Worm (Caenorhabditis elegans): ENCODE measurements around the gene T22E5.6.

T22E5.6 gene

DNA sequence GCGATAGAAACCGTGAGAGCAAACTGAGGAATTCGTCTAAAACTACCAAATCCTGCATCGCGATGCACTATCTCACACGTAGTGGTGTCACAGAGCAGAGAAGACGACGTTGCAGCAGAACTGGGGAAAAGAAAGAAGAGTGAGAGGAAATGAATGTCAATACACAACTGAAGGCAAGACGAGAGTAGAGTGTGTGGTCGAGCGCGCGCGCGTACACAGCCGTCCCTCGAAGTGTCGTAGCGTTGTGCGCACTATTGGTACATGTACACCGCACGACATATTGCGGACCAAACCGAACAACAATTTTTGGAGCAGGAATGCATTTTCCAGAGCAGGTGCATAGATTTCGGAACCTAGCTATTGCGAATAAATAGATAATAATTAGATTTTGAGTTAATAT, 37.8 kb downstream of the T22E5.6 start (continued):
- TF ChIP-seq ztf-4 (tag; optimal IDR thresholded peaks at IDR 0.05) = no peak

DNA sequence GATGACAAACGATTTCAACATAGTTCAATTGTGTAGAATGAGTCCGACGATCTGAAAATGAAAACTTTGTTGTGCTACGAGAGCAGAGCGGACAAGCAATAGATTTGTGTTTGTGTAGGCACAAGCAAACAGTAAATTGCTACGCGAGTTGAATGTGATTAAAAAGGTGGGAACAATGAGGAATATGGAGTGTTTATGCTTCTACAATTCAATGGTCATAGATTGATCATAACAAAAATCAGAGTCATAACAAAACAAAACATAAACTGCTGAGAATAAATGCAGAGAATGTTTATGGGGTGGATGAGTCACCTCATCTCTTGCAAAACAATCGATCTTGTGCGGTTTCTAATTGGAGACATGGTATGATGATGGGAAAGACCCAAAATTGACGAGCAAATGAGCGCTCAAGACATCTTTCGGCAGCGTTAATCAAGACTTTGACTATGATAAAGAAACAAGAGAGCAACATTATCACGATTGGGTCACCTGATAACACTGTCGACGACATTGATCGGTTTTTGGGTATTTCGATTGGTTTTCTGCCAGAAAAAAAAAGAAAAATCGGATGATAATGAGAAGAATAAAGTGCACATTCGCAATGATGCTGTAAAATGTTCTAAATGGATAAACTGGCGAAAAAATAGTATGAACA, 38.4 kb downstream of the T22E5.6 start, which contains the start of gene lmp-1:
TSS of gene lmp-1 (minus strand) at position 51 of the 655 bp plus-strand sequence.
- TF ChIP-seq rnt-1 (tag; optimal IDR thresholded peaks at IDR 0.05) (no peak), elt-2 (tag; optimal IDR thresholded peaks at IDR 0.05) (peak; percentile 34), fkh-8 (tag; optimal IDR thresholded peaks at IDR 0.05) (no peak), efl-1 (optimal IDR thresholded peaks at IDR 0.05) (no peak), efl-1 (GFP tag; optimal IDR thresholded peaks at IDR 0.05 in 1 of 2) (peak in 1 of 2 experiments; percentile 65), egl-13 (tag; optimal IDR thresholded peaks at IDR 0.05) (no peak), pag-3 (tag; optimal IDR thresholded peaks at IDR 0.05; ENCODE audit: borderline replicate concordance, insufficient read depth) (no peak), nhr-77 (tag; optimal IDR thresholded peaks at IDR 0.05) (no peak)

DNA sequence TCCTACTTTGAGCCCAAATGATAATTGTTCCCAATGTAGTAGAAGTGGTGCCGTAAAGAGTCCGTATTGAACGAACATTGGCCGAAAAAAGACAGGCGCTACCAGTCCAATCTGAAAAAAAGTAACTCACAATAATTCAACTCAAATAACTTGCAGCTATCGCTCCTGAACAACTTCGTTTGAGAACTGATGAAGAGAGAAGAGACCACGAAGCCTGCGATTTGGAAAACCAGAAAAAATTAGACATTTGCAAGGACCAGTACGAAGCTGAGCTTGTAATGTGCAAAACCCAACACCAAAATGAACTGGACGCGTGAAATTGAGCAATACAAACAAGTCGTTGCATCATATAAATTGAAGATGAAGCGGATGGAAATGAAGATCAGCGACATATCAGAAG, 41.8 kb downstream of the T22E5.6 start, which contains the start of gene C03B1.1:
TSS of gene C03B1.1 (plus strand) at position 301 of the 400 bp plus-strand sequence.
- no peak for TF ChIP-seq efl-1 (optimal IDR thresholded peaks at IDR 0.05)
- TF ChIP-seq efl-1 (GFP tag; optimal IDR thresholded peaks at IDR 0.05 in 1 of 2) = peak in 1 of 2 experiments; percentile 42
- no peak for TF ChIP-seq ama-1 (optimal IDR thresholded peaks at IDR 0.05)

DNA sequence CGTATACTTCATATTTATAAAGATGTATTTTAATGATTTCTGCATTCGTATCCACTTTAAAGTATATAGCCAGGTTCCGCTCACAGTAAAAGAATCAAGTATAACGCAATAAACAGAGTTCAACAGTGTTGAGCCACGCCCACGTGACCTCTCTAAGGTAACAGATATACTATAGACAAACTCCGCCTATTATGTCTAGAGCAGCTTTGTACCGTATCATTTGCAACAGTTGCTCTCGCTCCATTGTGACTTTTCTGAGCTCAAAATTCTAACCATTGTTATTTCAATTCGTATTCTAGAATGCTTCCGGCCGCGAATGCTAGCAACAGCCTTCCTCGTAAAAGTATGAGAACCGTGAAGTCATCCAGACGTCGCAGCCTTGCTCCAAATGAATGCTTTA, 42.9 kb downstream of the T22E5.6 start, which contains the start of gene C03B1.17:
TSS of gene C03B1.17 (plus strand) at position 301 of the 400 bp plus-strand sequence.
- TF ChIP-seq unc-30 (tag; optimal IDR thresholded peaks at IDR 0.05) = no peak
- no peak for TF ChIP-seq aha-1 (tag; optimal IDR thresholded peaks at IDR 0.05)
- no peak for TF ChIP-seq egl-27 (tag; optimal IDR thresholded peaks at IDR 0.05)
- TF ChIP-seq ets-5 (GFP tag; IDR thresholded peaks at IDR 0.05) = no peak
- TF ChIP-seq mdl-1 (tag; optimal IDR thresholded peaks at IDR 0.05) = no peak
- no peak for TF ChIP-seq ztf-11 (tag; optimal IDR thresholded peaks at IDR 0.05)
- no peak for TF ChIP-seq pag-3 (tag; optimal IDR thresholded peaks at IDR 0.05; ENCODE audit: borderline replicate concordance, insufficient read depth)
- no peak for TF ChIP-seq alr-1 (tag; optimal IDR thresholded peaks at IDR 0.05; ENCODE audit: borderline replicate concordance)

DNA sequence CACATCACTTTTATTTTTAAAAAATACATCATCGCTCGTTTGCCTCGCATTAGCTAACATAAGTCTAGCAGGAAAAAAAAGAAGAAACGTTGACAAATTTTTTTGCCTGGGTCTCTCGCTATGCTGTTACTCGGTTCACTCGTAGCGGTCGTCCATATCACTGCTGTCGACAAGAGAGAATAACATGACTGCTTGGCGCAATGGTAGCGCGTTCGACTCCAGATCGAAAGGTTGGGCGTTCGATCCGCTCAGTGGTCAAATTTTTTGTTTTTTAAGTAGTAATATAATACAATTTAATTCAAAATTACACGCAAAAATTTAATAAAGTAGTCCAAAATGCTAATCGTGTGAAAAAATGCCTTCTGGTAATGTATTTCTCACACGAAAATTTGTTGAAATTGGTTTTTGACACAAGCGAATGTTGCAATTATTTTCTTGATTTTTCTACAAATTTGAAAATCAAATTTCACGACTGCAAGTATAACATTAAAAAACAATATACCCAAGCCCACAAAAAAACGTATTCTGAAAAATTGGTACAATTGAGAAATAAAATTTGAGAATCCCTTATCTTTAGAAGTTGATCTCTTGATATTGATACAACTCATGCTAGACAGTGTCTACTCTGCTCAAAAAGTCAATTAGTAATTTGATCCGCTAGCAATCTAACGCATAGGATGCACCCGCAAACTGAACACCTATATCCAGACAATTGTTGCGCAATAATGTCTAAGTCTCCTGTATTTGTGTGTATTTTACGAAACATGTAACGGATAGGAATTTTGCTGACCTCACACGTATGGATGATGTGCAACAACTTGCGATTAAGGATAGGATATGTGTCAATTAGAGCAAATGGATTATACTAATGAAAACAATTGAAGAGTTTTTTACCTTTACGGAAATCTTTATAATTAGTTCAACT, 44.8 kb downstream of the T22E5.6 start:
- TF ChIP-seq mdl-1 (tag; optimal IDR thresholded peaks at IDR 0.05) = peak in 1 of 2 experiments; percentile 65
- peak; percentile 58 for TF ChIP-seq nhr-19 (GFP tag; conservative IDR thresholded peaks at IDR 0.05)
- peak in 1 of 6 experiments; percentile 60 for TF ChIP-seq elt-3 (tag; optimal IDR thresholded peaks at IDR 0.05)
- TF ChIP-seq ama-1 (optimal IDR thresholded peaks at IDR 0.05) = no peak
- TF ChIP-seq alr-1 (tag; optimal IDR thresholded peaks at IDR 0.05; ENCODE audit: borderline replicate concordance) = no peak
- TF ChIP-seq nhr-12 (tag; optimal IDR thresholded peaks at IDR 0.05) = no peak
- no peak for TF ChIP-seq lin-13 (GFP tag; optimal IDR thresholded peaks at IDR 0.05)
- no peak for TF ChIP-seq aly-2 (tag; optimal IDR thresholded peaks at IDR 0.05)
- TF ChIP-seq dsc-1 (tag; optimal IDR thresholded peaks at IDR 0.05) = peak; percentile 78
- no peak for TF ChIP-seq vab-15 (tag; optimal IDR thresholded peaks at IDR 0.05)
- no peak for TF ChIP-seq unc-62 (GFP tag; optimal IDR thresholded peaks at IDR 0.05)
- TF ChIP-seq isw-1 (GFP tag; IDR thresholded peaks at IDR 0.05) = no peak
- TF ChIP-seq egl-13 (tag; optimal IDR thresholded peaks at IDR 0.05) = peak; percentile 70
- no peak for TF ChIP-seq aha-1 (tag; optimal IDR thresholded peaks at IDR 0.05)
- TF ChIP-seq grh-1 (GFP tag; IDR thresholded peaks at IDR 0.05) = no peak
- no peak for TF ChIP-seq pag-3 (tag; optimal IDR thresholded peaks at IDR 0.05; ENCODE audit: borderline replicate concordance, insufficient read depth)
- TF ChIP-seq efl-3 (GFP tag; optimal IDR thresholded peaks at IDR 0.05) = no peak
- peak; percentile 45 for TF ChIP-seq nhr-85 (tag)
- TF ChIP-seq sup-37 (GFP tag; optimal IDR thresholded peaks at IDR 0.05) = no peak
- no peak for TF ChIP-seq zip-4 (GFP tag; optimal IDR thresholded peaks at IDR 0.05)
- no peak for TF ChIP-seq egl-27 (tag; optimal IDR thresholded peaks at IDR 0.05)
- TF ChIP-seq fkh-4 (tag; optimal IDR thresholded peaks at IDR 0.05; ENCODE audit: borderline replicate concordance) = no peak
- no peak for TF ChIP-seq efl-1 (optimal IDR thresholded peaks at IDR 0.05)
- TF ChIP-seq efl-1 (GFP tag; optimal IDR thresholded peaks at IDR 0.05 in 1 of 2) = peak; percentile 21 to 81
- no peak for TF ChIP-seq pqm-1 (tag; optimal IDR thresholded peaks at IDR 0.05)
- TF ChIP-seq unc-86 (tag; optimal IDR thresholded peaks at IDR 0.05) = peak; percentile 20
- peak; percentile 41 for TF ChIP-seq tbx-2 (tag; optimal IDR thresholded peaks at IDR 0.05)
- TF ChIP-seq fkh-10 (GFP tag; optimal IDR thresholded peaks at IDR 0.05) = peak; percentile 28
- TF ChIP-seq unc-30 (tag; optimal IDR thresholded peaks at IDR 0.05) = no peak
- TF ChIP-seq ets-5 (GFP tag; IDR thresholded peaks at IDR 0.05) = no peak
- no peak for TF ChIP-seq fos-1 (tag; optimal IDR thresholded peaks at IDR 0.05)
- no peak for TF ChIP-seq lin-39 (tag; optimal IDR thresholded peaks at IDR 0.05)
